Worm (Caenorhabditis elegans): Measurements from ENCODE around the gene ttr-21.

DNA sequence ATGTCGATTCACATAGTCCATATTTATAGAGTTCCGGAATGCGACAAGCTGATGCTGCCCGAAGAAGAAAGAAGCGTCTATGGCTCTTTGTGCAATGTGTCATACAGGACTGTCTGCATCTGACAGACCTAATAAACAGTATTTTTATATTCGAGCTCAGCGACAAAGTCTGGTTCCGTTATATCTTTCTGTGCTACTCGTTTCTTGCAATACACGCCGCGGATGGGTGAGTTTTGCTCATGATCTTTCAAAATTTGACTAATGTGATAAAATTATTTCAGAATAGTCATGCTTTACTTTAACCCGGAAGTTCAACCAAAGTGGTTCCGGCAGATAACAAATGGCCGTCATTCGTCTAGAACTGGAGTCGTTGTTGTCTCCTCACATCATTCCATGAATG is 9.5 kb upstream of the ttr-21 start:
- TF ChIP-seq elt-1 (tag; optimal IDR thresholded peaks at IDR 0.05) (no peak), unc-62 (GFP tag; optimal IDR thresholded peaks at IDR 0.05) (no peak), ama-1 (optimal IDR thresholded peaks at IDR 0.05) (no peak), alr-1 (tag; optimal IDR thresholded peaks at IDR 0.05) (no peak), egl-27 (tag; optimal IDR thresholded peaks at IDR 0.05) (no peak)

Measured in whole organism, L2 larva.